Worm (Caenorhabditis elegans) whole organism, midembryonic: ENCODE measurements around the gene srx-87.

Source experiments
- T22C8.4 ChIP-seq: fragments of 200-800 bp; sonication (Bioruptor generic); IDR thresholded peaks from 2 replicates; pipeline ENCODE4 v1.3.6; 2022; ENCODE audit warnings: missing genetic modification characterization, missing compliant biosample characterization
- cog-1 ChIP-seq: sonication (generic microtip); optimal IDR thresholded peaks from 2 replicates; lab custom pipeline; 2016; ENCODE audit warnings: missing genetic modification characterization, missing compliant biosample characterization
- flt-1 ChIP-seq: fragments of 200-800 bp; sonication (Bioruptor generic); IDR thresholded peaks from 2 replicates; pipeline ENCODE4 v1.3.6; 2022; ENCODE audit warnings: missing genetic modification characterization, missing compliant biosample characterization
- klf-2 ChIP-seq: fragments of 200-800 bp; sonication (Bioruptor generic); conservative IDR thresholded peaks from 2 replicates; pipeline ENCODE4 v1.3.6; 2022; ENCODE audit warnings: missing genetic modification reagents, missing genetic modification characterization, missing compliant biosample characterization
- med-1 ChIP-seq: sonication (generic microtip); optimal IDR thresholded peaks from 2 replicates; lab custom pipeline; 2017; ENCODE audit warnings: missing genetic modification characterization, mild to moderate bottlenecking, missing compliant biosample characterization, antibody characterized with exemption, missing genetic modification reagents; ENCODE audit not compliant: insufficient read depth
- ref-1 ChIP-seq: fragments of 200-800 bp; sonication (Bioruptor generic); conservative IDR thresholded peaks from 2 replicates; pipeline ENCODE4 v1.3.6; 2022; ENCODE audit warnings: missing genetic modification reagents, missing genetic modification characterization, missing compliant biosample characterization
- tab-1 ChIP-seq: fragments of 200-800 bp; sonication (Bioruptor generic); IDR thresholded peaks from 2 replicates; pipeline ENCODE4 v1.3.6; 2022; ENCODE audit warnings: missing genetic modification characterization, missing compliant biosample characterization
- ztf-23 ChIP-seq: fragments of 200-800 bp; sonication (Bioruptor generic); IDR thresholded peaks from 2 replicates; pipeline ENCODE4 v1.3.6; 2022; ENCODE audit warnings: missing genetic modification reagents, missing genetic modification characterization, missing compliant biosample characterization
- ztf-29 ChIP-seq: fragments of 200-800 bp; sonication (Bioruptor generic); IDR thresholded peaks from 2 replicates; pipeline ENCODE4 v1.3.6; 2022; ENCODE audit warnings: missing genetic modification reagents, missing genetic modification characterization, missing compliant biosample characterization

Gene srx-87

ce11 chrV:11570169-11570651, 5.5 kb downstream of the srx-87 start, which contains the start of the genes nhr-101 and pms-2:
TSS of gene nhr-101 (plus strand) at chrV:11570476.
TSS of gene pms-2 (minus strand) at chrV:11570601.
- TF ChIP-seq cog-1 (tag; lab: Kevin White, UChicago) (no peak), klf-2 (GFP tag; lab: Robert Waterston, UW) (no peak), med-1 (no peak), ref-1 (GFP tag; lab: Robert Waterston, UW) (no peak), ztf-23 (GFP tag; lab: Robert Waterston, UW) (no peak), T22C8.4 (GFP tag; lab: Robert Waterston, UW) (no peak), ztf-29 (GFP tag; lab: Robert Waterston, UW) (no peak), tab-1 (GFP tag; lab: Robert Waterston, UW) (no peak), flt-1 (GFP tag; lab: Robert Waterston, UW) (no peak)

- no peak for TF ChIP-seq tab-1 (GFP tag; lab: Robert Waterston, UW)
- no peak for TF ChIP-seq flt-1 (GFP tag; lab: Robert Waterston, UW)
- no peak for TF ChIP-seq med-1
- TF ChIP-seq ztf-29 (GFP tag; lab: Robert Waterston, UW), result no peak
- no peak for TF ChIP-seq T22C8.4 (GFP tag; lab: Robert Waterston, UW)
- no peak for TF ChIP-seq ref-1 (GFP tag; lab: Robert Waterston, UW)
- no peak for TF ChIP-seq cog-1 (tag; lab: Kevin White, UChicago)
- TF ChIP-seq klf-2 (GFP tag; lab: Robert Waterston, UW), result no peak
These were observed 8.3 kb downstream of the srx-87 start, which contains the start of the genes H12C20.7 and nhr-68 for ce11 chrV:11572803-11573490. TSS of gene H12C20.7 (minus strand) at chrV:11572990. TSS of gene nhr-68 (plus strand) at chrV:11573440.

DNA sequence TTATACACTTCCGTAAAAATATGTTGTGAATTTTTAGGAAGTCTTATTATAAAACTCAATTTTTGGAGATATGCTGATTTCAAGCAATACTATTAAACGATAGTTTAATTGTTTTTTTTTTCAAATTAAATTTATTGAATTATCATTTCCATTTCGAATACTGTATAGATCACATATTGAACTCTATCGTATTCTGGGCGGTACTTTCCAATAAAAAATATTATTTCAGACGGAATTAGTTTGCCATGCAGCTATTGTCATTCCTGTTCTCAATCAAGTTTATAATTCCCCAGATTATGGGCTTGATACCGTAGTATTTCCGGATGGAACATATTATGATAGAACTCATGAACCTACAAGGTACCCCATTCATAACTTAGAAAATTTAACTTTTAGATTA, 9.9 kb downstream of the srx-87 start:
- TF ChIP-seq ztf-23 (GFP tag; lab: Robert Waterston, UW) (no peak), ref-1 (GFP tag; lab: Robert Waterston, UW) (no peak), flt-1 (GFP tag; lab: Robert Waterston, UW) (no peak), cog-1 (tag; lab: Kevin White, UChicago) (no peak), tab-1 (GFP tag; lab: Robert Waterston, UW) (no peak), T22C8.4 (GFP tag; lab: Robert Waterston, UW) (no peak), med-1 (no peak), ztf-29 (GFP tag; lab: Robert Waterston, UW) (no peak), klf-2 (GFP tag; lab: Robert Waterston, UW) (no peak)

DNA sequence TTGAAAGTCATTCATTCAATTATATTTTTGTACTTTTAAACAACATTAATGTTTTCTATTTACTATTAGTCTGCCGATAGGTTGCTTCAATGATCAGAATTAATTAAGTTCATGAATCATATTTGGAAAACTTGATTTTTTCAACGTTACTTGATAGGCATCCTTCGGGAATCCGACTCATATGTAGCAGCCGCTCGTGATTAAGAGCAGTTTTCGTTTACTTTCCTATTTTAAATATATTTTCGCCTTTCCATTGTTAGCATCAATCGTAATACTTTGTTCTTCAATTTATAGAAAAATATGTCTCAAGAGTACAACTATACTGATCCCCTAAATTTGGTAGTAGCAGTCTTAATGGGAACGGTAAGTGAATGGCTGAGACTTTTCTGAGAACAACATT, 16.2 kb downstream of the srx-87 start, which contains the start of gene srx-90:
srx-90 (plus strand) TSS at position 301 of the 400 bp plus-strand sequence.
- no peak for TF ChIP-seq flt-1 (GFP tag; lab: Robert Waterston, UW)
- no peak for TF ChIP-seq cog-1 (tag; lab: Kevin White, UChicago)
- TF ChIP-seq ztf-29 (GFP tag; lab: Robert Waterston, UW), result no peak
- TF ChIP-seq ztf-23 (GFP tag; lab: Robert Waterston, UW), result no peak
- TF ChIP-seq ref-1 (GFP tag; lab: Robert Waterston, UW), result no peak

ce11 chrV:11583212-11583611, 18.5 kb downstream of the srx-87 start, which contains the start of gene srx-88:
TSS of gene srx-88 (plus strand) at chrV:11583512.
- TF ChIP-seq tab-1 (GFP tag; lab: Robert Waterston, UW) (no peak), ref-1 (GFP tag; lab: Robert Waterston, UW) (no peak), klf-2 (GFP tag; lab: Robert Waterston, UW) (no peak), cog-1 (tag; lab: Kevin White, UChicago) (no peak), T22C8.4 (GFP tag; lab: Robert Waterston, UW) (no peak), flt-1 (GFP tag; lab: Robert Waterston, UW) (no peak), med-1 (no peak), ztf-23 (GFP tag; lab: Robert Waterston, UW) (no peak), ztf-29 (GFP tag; lab: Robert Waterston, UW) (no peak)

ce11 chrV:11585122-11585521, 20.4 kb downstream of the srx-87 start:
- TF ChIP-seq ztf-23 (GFP tag; lab: Robert Waterston, UW), result no peak
- TF ChIP-seq med-1, result no peak
- TF ChIP-seq ref-1 (GFP tag; lab: Robert Waterston, UW), result no peak
- no peak for TF ChIP-seq cog-1 (tag; lab: Kevin White, UChicago)
- TF ChIP-seq flt-1 (GFP tag; lab: Robert Waterston, UW), result no peak
- TF ChIP-seq tab-1 (GFP tag; lab: Robert Waterston, UW), result no peak
- no peak for TF ChIP-seq ztf-29 (GFP tag; lab: Robert Waterston, UW)
- TF ChIP-seq klf-2 (GFP tag; lab: Robert Waterston, UW), result no peak
- TF ChIP-seq T22C8.4 (GFP tag; lab: Robert Waterston, UW), result no peak

ce11 chrV:11589433-11589832, 24.8 kb downstream of the srx-87 start, which contains the start of gene srx-82:
TSS of gene srx-82 (plus strand) at chrV:11589733.
- TF ChIP-seq flt-1 (GFP tag; lab: Robert Waterston, UW) (no peak), klf-2 (GFP tag; lab: Robert Waterston, UW) (no peak), ztf-23 (GFP tag; lab: Robert Waterston, UW) (no peak), tab-1 (GFP tag; lab: Robert Waterston, UW) (no peak), ztf-29 (GFP tag; lab: Robert Waterston, UW) (no peak), cog-1 (tag; lab: Kevin White, UChicago) (no peak), T22C8.4 (GFP tag; lab: Robert Waterston, UW) (no peak), ref-1 (GFP tag; lab: Robert Waterston, UW) (no peak), med-1 (no peak)

DNA sequence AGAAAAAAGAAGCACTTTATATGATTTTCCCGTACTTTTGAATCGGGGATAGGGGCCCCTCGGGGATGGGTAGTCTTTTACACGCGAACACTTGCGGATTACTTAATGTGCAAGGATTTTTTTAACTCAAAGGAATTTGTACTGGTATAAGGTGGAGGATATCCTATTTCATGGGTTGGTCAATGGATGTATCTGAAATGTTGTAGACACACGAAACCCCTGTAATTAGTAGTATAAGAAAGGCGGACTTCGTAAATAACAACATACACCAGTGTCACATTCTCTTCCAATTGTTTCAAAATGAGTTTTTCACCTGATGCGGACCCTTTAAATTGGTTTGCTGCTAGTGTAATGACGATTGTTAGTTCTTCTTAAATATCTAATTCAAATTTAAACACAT, 28.8 kb downstream of the srx-87 start, which contains the start of gene srx-80:
srx-80 (plus strand) TSS at position 301 of the 400 bp plus-strand sequence.
- TF ChIP-seq ztf-23 (GFP tag; lab: Robert Waterston, UW), result no peak
- TF ChIP-seq klf-2 (GFP tag; lab: Robert Waterston, UW), result no peak
- no peak for TF ChIP-seq flt-1 (GFP tag; lab: Robert Waterston, UW)
- no peak for TF ChIP-seq cog-1 (tag; lab: Kevin White, UChicago)
- TF ChIP-seq ref-1 (GFP tag; lab: Robert Waterston, UW), result no peak
- TF ChIP-seq tab-1 (GFP tag; lab: Robert Waterston, UW), result no peak
- TF ChIP-seq T22C8.4 (GFP tag; lab: Robert Waterston, UW), result no peak
- no peak for TF ChIP-seq med-1
- no peak for TF ChIP-seq ztf-29 (GFP tag; lab: Robert Waterston, UW)
